Worm (Caenorhabditis elegans) whole organism, late embryonic: ENCODE data around the gene B0222.5.

Experiments
- ceh-22 ChIP-seq: sonication (generic microtip); optimal IDR thresholded peaks from 2 replicates; lab custom pipeline; 2017; ENCODE audit warnings: missing biosample characterization, missing genetic modification characterization
- nfya-1 ChIP-seq: sonication (generic microtip); optimal IDR thresholded peaks from 2 replicates; lab custom pipeline; 2017; ENCODE audit warnings: missing genetic modification characterization, mild to moderate bottlenecking, missing compliant biosample characterization, antibody characterized with exemption, moderate library complexity
- sox-2 ChIP-seq: fragments of 200-800 bp; sonication (Bioruptor generic); IDR thresholded peaks from 2 replicates; pipeline ENCODE4 v1.3.6; 2022; ENCODE audit warnings: missing genetic modification reagents, missing genetic modification characterization, missing compliant biosample characterization
- unc-55 ChIP-seq: sonication (generic microtip); optimal IDR thresholded peaks from 2 replicates; lab custom pipeline; 2017; ENCODE audit warnings: missing biosample characterization, missing genetic modification reagents, missing genetic modification characterization

- TF ChIP-seq nfya-1 (tag; lab: Kevin White, UChicago) (no peak), ceh-22 (tag; lab: Kevin White, UChicago) (no peak), unc-55 (GFP tag; lab: Kevin White, UChicago) (no peak), sox-2 (no peak)
Observed at ce11 chrV:9162955-9163468, 8.3 kb upstream of the B0222.5 start, which contains the start of gene col-145.
